ENCODE assay signal across 1 fruit fly cellular context in genomic region chr3L:1900633-1901032, dm6.
TF ChIP-seq lines count a peak whose summit lies in the region.

No protein-coding gene starts in this region.

TF ChIP-seq in whole organism, prepupa, 60 proteins besides CTCF, POLR2A, EP300 and RAD21 (continued from another document):
- TF ChIP-seq CG3032 (tag; optimal IDR thresholded peaks at IDR 0.05; lab: Kevin White, UChicago) (no peak), Eip75B (GFP tag; optimal IDR thresholded peaks at IDR 0.05; lab: Kevin White, UChicago) (peak; percentile 32), eg (GFP tag; IDR thresholded peaks at IDR 0.05; lab: Robert Waterston, UW) (peak; percentile 95), CG6163 (GFP tag; IDR thresholded peaks at IDR 0.05; lab: Robert Waterston, UW) (peak; percentile 87), CG3919 (GFP tag; optimal IDR thresholded peaks at IDR 0.05; lab: Kevin White, UChicago) (peak; percentile 59), Hr38 (GFP tag; optimal IDR thresholded peaks at IDR 0.05; lab: Kevin White, UChicago) (no peak), topi (GFP tag; optimal IDR thresholded peaks at IDR 0.05; lab: Kevin White, UChicago) (no peak), Lpt (GFP tag; optimal IDR thresholded peaks at IDR 0.05; lab: Kevin White, UChicago) (peak; percentile 30), CG11294 (GFP tag; IDR thresholded peaks at IDR 0.05; lab: Robert Waterston, UW) (peak; percentile 74), CG6854 (GFP tag; optimal IDR thresholded peaks at IDR 0.05; lab: Kevin White, UChicago) (no peak), fd59A (GFP tag; optimal IDR thresholded peaks at IDR 0.05; lab: Kevin White, UChicago) (no peak), CG4318 (GFP tag; optimal IDR thresholded peaks at IDR 0.05; lab: Kevin White, UChicago) (peak; percentile 49), salr (GFP tag; optimal IDR thresholded peaks at IDR 0.05; lab: Kevin White, UChicago) (peak in 1 of 2 experiments; percentile 4), achi (GFP tag; optimal IDR thresholded peaks at IDR 0.05; lab: Kevin White, UChicago) (peak; percentile 66), Hr4 (GFP tag; optimal IDR thresholded peaks at IDR 0.05; lab: Kevin White, UChicago) (peak; percentile 75), CG1621 (tag; optimal IDR thresholded peaks at IDR 0.05; lab: Kevin White, UChicago) (no peak)
